Fruit fly (Drosophila melanogaster): ENCODE measurements around the gene CG31680.

The CG31680 gene

DNA sequence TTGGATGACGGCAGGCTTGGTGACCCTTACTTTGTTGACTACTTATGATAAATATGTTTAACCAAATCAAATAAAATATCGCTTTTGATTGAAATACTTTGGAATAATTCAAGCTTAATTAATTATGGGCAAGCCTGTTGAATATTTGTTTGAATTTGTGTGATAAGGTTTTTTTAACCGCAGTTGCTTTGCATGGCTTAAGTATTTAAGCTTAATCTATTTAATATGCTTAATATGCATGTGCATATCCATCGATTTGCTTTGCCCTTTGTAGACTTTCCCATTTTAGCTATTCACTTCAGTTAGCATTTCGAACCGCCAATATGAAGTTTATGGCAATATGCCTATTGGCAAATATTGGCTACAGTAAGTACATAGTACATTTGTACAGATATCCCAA lies 696 bp downstream of the CG31680 start, which contains the start of gene Sfp38D:
Gene Sfp38D (plus strand): TSS at position 301 of the 400 bp plus-strand sequence.
- TF ChIP-seq fd96Ca (GFP tag; IDR thresholded peaks at IDR 0.05) (no peak), CG8159 (tag; optimal IDR thresholded peaks at IDR 0.05) (no peak), EcR (GFP tag; optimal IDR thresholded peaks at IDR 0.05) (no peak), rn (GFP tag; IDR thresholded peaks at IDR 0.05) (no peak), D1 (tag; optimal IDR thresholded peaks at IDR 0.05) (no peak), CG8301 (tag; optimal IDR thresholded peaks at IDR 0.05) (no peak), CG10348 (GFP tag; IDR thresholded peaks at IDR 0.05) (no peak), CG4496 (GFP tag; IDR thresholded peaks at IDR 0.05) (no peak), CG15710 (tag; optimal IDR thresholded peaks at IDR 0.05) (no peak), CG34367 (tag; optimal IDR thresholded peaks at IDR 0.05) (no peak), Ets98B (GFP tag; IDR thresholded peaks at IDR 0.05) (no peak), CG17806 (tag; optimal IDR thresholded peaks at IDR 0.05) (no peak), Pif1A (GFP tag; optimal IDR thresholded peaks at IDR 0.05) (no peak), CG12605 (GFP tag; IDR thresholded peaks at IDR 0.05) (no peak), CG9948 (tag; optimal IDR thresholded peaks at IDR 0.05) (no peak), CG32121 (GFP tag; IDR thresholded peaks at IDR 0.05) (no peak), gl (tag; optimal IDR thresholded peaks at IDR 0.05) (no peak)

DNA sequence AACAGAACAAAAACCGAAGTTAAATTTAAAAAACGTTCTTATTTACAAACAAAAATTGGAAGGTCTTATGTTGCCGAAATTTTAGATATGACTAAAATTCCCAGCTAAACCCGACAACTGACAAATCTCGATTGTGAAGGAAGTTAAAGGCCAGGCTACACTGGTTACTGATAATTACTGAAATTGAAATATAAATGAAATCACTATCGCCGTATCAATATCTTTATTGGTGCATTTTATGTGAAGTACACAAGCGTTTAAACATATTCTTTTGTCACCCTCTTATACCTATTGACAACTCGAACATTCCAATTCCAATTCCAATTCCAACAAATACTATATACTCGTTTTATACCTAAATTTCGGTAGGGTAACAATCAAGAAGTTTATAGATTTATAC lies 3.2 kb downstream of the CG31680 start, which contains the start of gene CG17470:
Gene CG17470 (minus strand): TSS at position 101 of the 400 bp plus-strand sequence.
- TF ChIP-seq Pif1B (GFP tag; optimal IDR thresholded peaks at IDR 0.05) (no peak), Pif1A (GFP tag; optimal IDR thresholded peaks at IDR 0.05) (no peak), CG14655 (GFP tag; optimal IDR thresholded peaks at IDR 0.05) (no peak), CG10348 (GFP tag; IDR thresholded peaks at IDR 0.05) (no peak), Ets98B (GFP tag; IDR thresholded peaks at IDR 0.05) (no peak), Snoo (tag; optimal IDR thresholded peaks at IDR 0.05) (no peak), rn (GFP tag; IDR thresholded peaks at IDR 0.05) (no peak), CG17806 (tag; optimal IDR thresholded peaks at IDR 0.05) (no peak), CG15710 (tag; optimal IDR thresholded peaks at IDR 0.05) (no peak), EcR (GFP tag; optimal IDR thresholded peaks at IDR 0.05) (no peak), CG13204 (GFP tag; optimal IDR thresholded peaks at IDR 0.05) (no peak), CG4496 (GFP tag; IDR thresholded peaks at IDR 0.05) (no peak), CG34367 (tag; optimal IDR thresholded peaks at IDR 0.05) (no peak), CG32121 (GFP tag; IDR thresholded peaks at IDR 0.05) (no peak)

DNA sequence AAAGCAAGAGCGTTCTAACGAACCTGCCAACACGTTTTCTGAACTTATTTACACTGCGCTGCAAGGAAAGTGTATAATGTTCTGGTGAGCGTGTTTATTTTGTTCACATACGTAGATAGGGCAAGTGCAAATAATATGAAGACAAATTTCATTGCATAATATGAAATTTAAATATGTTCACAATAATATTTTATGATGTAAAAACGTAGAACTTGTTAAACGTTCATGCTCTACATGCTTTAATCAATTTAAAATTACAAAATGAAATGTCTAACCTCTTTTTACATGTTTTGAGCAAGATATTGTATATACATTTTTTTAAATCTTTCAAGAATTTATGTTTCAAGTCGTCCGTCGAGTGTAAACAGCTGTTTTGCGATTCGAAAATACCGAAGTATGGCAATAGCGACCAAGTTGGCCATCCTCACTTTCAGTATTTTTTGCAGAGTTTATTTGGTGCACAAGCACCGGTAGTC lies 5.5 kb downstream of the CG31680 start, which contains the start of the genes phr6-4 and CG2608:
Gene phr6-4 (minus strand): TSS at position 398 of the 476 bp plus-strand sequence.
Gene CG2608 (plus strand): TSS at position 429 of the 476 bp plus-strand sequence.
- TF ChIP-seq fd96Ca (GFP tag; IDR thresholded peaks at IDR 0.05), result peak; percentile 66; the same call in 1 of the 3 replicates
- peak; percentile 83 for TF ChIP-seq rn (GFP tag; IDR thresholded peaks at IDR 0.05)
- peak; percentile 95 for TF ChIP-seq CG34367 (tag; optimal IDR thresholded peaks at IDR 0.05)
- no peak for TF ChIP-seq CG13204 (GFP tag; optimal IDR thresholded peaks at IDR 0.05)
- TF ChIP-seq CG17806 (tag; optimal IDR thresholded peaks at IDR 0.05), result peak; percentile 94
- peak; percentile 83 for TF ChIP-seq CG12605 (GFP tag; IDR thresholded peaks at IDR 0.05)
- TF ChIP-seq gl (tag; optimal IDR thresholded peaks at IDR 0.05), result peak; percentile 84
- peak; percentile 95 for TF ChIP-seq CG8301 (tag; optimal IDR thresholded peaks at IDR 0.05)
- TF ChIP-seq Pif1A (GFP tag; optimal IDR thresholded peaks at IDR 0.05), result peak; percentile 94
- peak; percentile 91 for TF ChIP-seq Pif1B (GFP tag; optimal IDR thresholded peaks at IDR 0.05)
- no peak for TF ChIP-seq CG10348 (GFP tag; IDR thresholded peaks at IDR 0.05)
- peak; percentile 88 for TF ChIP-seq CG32121 (GFP tag; IDR thresholded peaks at IDR 0.05)
- TF ChIP-seq D1 (tag; optimal IDR thresholded peaks at IDR 0.05), result peak; percentile 92
- TF ChIP-seq CG4496 (GFP tag; IDR thresholded peaks at IDR 0.05), result peak; percentile 89
- TF ChIP-seq Snoo (tag; optimal IDR thresholded peaks at IDR 0.05), result peak; percentile 91
- TF ChIP-seq CG9948 (tag; optimal IDR thresholded peaks at IDR 0.05), result peak; percentile 96
- TF ChIP-seq EcR (GFP tag; optimal IDR thresholded peaks at IDR 0.05), result peak; percentile 15
- TF ChIP-seq CG14655 (GFP tag; optimal IDR thresholded peaks at IDR 0.05), result peak; percentile 96
- peak; percentile 96 for TF ChIP-seq CG8159 (tag; optimal IDR thresholded peaks at IDR 0.05)
- TF ChIP-seq Ets98B (GFP tag; IDR thresholded peaks at IDR 0.05), result peak; percentile 83
- peak; percentile 95 for TF ChIP-seq CG15710 (tag; optimal IDR thresholded peaks at IDR 0.05)

DNA sequence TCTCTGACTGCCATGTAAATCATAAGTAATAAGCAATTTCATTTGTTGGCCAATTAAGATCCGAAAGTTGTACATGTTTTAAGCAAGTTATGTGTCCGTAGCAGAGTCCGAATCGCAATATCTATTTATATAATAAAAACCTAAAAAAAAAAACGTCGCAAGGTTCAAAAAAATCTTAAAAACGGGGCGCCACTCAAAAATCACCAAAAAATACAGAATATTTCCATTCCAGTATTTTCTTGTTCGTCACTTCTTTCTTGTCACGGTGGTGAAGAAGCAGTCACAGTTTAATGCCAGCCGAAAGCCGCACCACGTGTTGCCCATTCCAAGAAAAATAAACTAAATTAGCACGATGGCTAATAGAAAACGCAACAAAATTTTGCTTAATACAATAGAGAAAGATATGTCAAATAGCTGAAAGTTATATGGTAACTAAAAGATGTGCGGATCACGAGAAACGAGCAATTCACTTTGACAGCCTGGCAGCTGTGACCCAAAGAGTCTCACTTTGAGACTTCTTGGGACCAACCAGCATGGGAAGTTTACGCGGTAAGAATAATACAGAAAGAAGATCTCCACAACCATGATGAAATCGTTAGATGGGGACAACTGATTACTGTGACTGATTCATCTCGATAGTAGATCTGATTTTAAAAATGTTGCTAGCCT lies 7.5 kb downstream of the CG31680 start:
- TF ChIP-seq Pif1A (GFP tag; optimal IDR thresholded peaks at IDR 0.05) (no peak), EcR (GFP tag; optimal IDR thresholded peaks at IDR 0.05) (no peak), Ets98B (GFP tag; IDR thresholded peaks at IDR 0.05) (no peak), CG8159 (tag; optimal IDR thresholded peaks at IDR 0.05) (no peak), CG14655 (GFP tag; optimal IDR thresholded peaks at IDR 0.05) (no peak), CG15710 (tag; optimal IDR thresholded peaks at IDR 0.05) (no peak), CG12605 (GFP tag; IDR thresholded peaks at IDR 0.05) (no peak), CG17806 (tag; optimal IDR thresholded peaks at IDR 0.05) (no peak), Snoo (tag; optimal IDR thresholded peaks at IDR 0.05) (no peak), CG8301 (tag; optimal IDR thresholded peaks at IDR 0.05) (no peak), D1 (tag; optimal IDR thresholded peaks at IDR 0.05) (no peak), CG9948 (tag; optimal IDR thresholded peaks at IDR 0.05) (no peak), CG13204 (GFP tag; optimal IDR thresholded peaks at IDR 0.05) (no peak), CG10348 (GFP tag; IDR thresholded peaks at IDR 0.05) (no peak), rn (GFP tag; IDR thresholded peaks at IDR 0.05) (no peak), CG32121 (GFP tag; IDR thresholded peaks at IDR 0.05) (no peak), CG34367 (tag; optimal IDR thresholded peaks at IDR 0.05) (no peak), gl (tag; optimal IDR thresholded peaks at IDR 0.05) (no peak)

DNA sequence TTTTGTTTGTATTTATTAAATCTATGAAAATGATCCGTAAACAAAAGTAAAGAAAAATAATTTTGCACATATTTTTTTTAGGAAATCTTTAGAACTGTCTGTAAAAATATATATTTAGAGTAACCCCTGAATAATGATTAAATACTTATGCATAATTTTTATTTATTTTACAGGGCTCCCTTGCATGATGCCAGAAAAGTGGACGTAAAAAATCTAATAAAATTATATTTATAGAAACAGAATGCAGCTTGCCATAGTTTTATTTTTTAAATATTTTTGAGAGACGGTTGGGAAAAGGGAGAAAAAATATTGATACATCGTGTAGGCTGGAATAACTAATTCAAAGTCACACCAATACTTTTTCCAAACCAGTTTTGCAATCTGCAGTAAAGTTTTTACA lies 8.7 kb downstream of the CG31680 start, which contains the start of gene CG18810:
Gene CG18810 (plus strand): TSS at position 301 of the 400 bp plus-strand sequence.
- TF ChIP-seq CG32121 (GFP tag; IDR thresholded peaks at IDR 0.05) (no peak), Ets98B (GFP tag; IDR thresholded peaks at IDR 0.05) (no peak), CG9948 (tag; optimal IDR thresholded peaks at IDR 0.05) (no peak), fd96Ca (GFP tag; IDR thresholded peaks at IDR 0.05) (no peak), rn (GFP tag; IDR thresholded peaks at IDR 0.05) (no peak), CG8301 (tag; optimal IDR thresholded peaks at IDR 0.05) (no peak), CG14655 (GFP tag; optimal IDR thresholded peaks at IDR 0.05) (no peak), Pif1A (GFP tag; optimal IDR thresholded peaks at IDR 0.05) (no peak), CG8159 (tag; optimal IDR thresholded peaks at IDR 0.05) (no peak), CG15710 (tag; optimal IDR thresholded peaks at IDR 0.05) (no peak), Snoo (tag; optimal IDR thresholded peaks at IDR 0.05) (no peak), CG4496 (GFP tag; IDR thresholded peaks at IDR 0.05) (no peak), D1 (tag; optimal IDR thresholded peaks at IDR 0.05) (no peak), EcR (GFP tag; optimal IDR thresholded peaks at IDR 0.05) (no peak), CG17806 (tag; optimal IDR thresholded peaks at IDR 0.05) (no peak), CG13204 (GFP tag; optimal IDR thresholded peaks at IDR 0.05) (no peak), Pif1B (GFP tag; optimal IDR thresholded peaks at IDR 0.05) (no peak), CG34367 (tag; optimal IDR thresholded peaks at IDR 0.05) (no peak)

Data from whole organism, pupa.